Fruit fly (Drosophila melanogaster): ENCODE results near the gene CG43390.

CG43390 gene

dm6 chr3L:11622750-11623149 lies 43.0 kb upstream of the CG43390 start:
- TF ChIP-seq kay (GFP tag; ENCODE audit: borderline replicate concordance): peak; percentile 84
- no peak for TF ChIP-seq CG7101 (tag; optimal IDR thresholded peaks at IDR 0.05)
- no peak for TF ChIP-seq CG7045 (GFP tag; optimal IDR thresholded peaks at IDR 0.05)
- no peak for TF ChIP-seq CG11617 (GFP tag; optimal IDR thresholded peaks at IDR 0.05)
- peak; percentile 65 for TF ChIP-seq tj (GFP tag; optimal IDR thresholded peaks at IDR 0.05)

DNA sequence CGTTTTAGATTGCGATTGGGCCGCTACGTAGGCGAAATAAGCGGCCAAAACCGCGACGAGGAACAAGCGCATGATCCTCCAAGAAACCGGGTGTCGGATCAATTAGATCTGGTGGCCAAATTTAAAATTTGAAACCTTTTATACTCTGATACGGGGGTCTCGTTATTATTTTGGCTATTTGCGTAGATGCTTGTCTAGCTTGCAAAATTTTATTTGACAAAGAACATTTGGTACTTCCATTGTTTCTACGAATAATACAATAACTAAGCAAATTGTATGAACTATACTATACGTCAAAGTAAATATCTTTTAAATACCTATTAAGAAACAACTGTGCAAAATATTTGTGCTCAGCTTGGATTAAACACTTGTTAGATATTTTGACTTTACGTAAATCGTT lies 40.3 kb upstream of the CG43390 start, which contains the start of gene Muc68Ca:
TSS of gene Muc68Ca (minus strand) at position 101 of the 400 bp plus-strand sequence.
- TF ChIP-seq cic (GFP tag; optimal IDR thresholded peaks at IDR 0.05): no peak
- no peak for TF ChIP-seq Crg-1 (GFP tag; optimal IDR thresholded peaks at IDR 0.05)
- TF ChIP-seq tj (GFP tag; optimal IDR thresholded peaks at IDR 0.05): no peak
- TF ChIP-seq CG11617 (GFP tag; optimal IDR thresholded peaks at IDR 0.05): no peak
- no peak for TF ChIP-seq pad (GFP tag; optimal IDR thresholded peaks at IDR 0.05)
- TF ChIP-seq CG14711 (tag; optimal IDR thresholded peaks at IDR 0.05): no peak
- no peak for TF ChIP-seq CG12768 (GFP tag; optimal IDR thresholded peaks at IDR 0.05)
- no peak for TF ChIP-seq Mnt (GFP tag; optimal IDR thresholded peaks at IDR 0.05)
- no peak for TF ChIP-seq CG5204 (GFP tag; optimal IDR thresholded peaks at IDR 0.05)
- no peak for TF ChIP-seq CG33017 (tag; optimal IDR thresholded peaks at IDR 0.05)
- TF ChIP-seq Hr96 (GFP tag; optimal IDR thresholded peaks at IDR 0.05): no peak

- TF ChIP-seq CG7045 (GFP tag; optimal IDR thresholded peaks at IDR 0.05) (no peak), CG11617 (GFP tag; optimal IDR thresholded peaks at IDR 0.05) (no peak), pad (GFP tag; optimal IDR thresholded peaks at IDR 0.05) (no peak), cic (GFP tag; optimal IDR thresholded peaks at IDR 0.05) (no peak), CG5204 (GFP tag; optimal IDR thresholded peaks at IDR 0.05) (no peak), CG12768 (GFP tag; optimal IDR thresholded peaks at IDR 0.05) (no peak), Clk (GFP tag; optimal IDR thresholded peaks at IDR 0.05) (no peak), Hr96 (GFP tag; optimal IDR thresholded peaks at IDR 0.05) (no peak), CG14711 (tag; optimal IDR thresholded peaks at IDR 0.05) (no peak), Crg-1 (GFP tag; optimal IDR thresholded peaks at IDR 0.05) (no peak), Mnt (GFP tag; optimal IDR thresholded peaks at IDR 0.05) (no peak), kay (GFP tag; ENCODE audit: borderline replicate concordance) (no peak), tj (GFP tag; optimal IDR thresholded peaks at IDR 0.05) (no peak), bab1 (GFP tag; optimal IDR thresholded peaks at IDR 0.05) (no peak)
Measured at dm6 chr3L:11609835-11610234, 30.1 kb upstream of the CG43390 start, which contains the start of gene CG42832. CG42832 (plus strand) TSS chr3L:11610135.

- TF ChIP-seq CG5204 (GFP tag; optimal IDR thresholded peaks at IDR 0.05) (peak; percentile 23), cnc (optimal IDR thresholded peaks at IDR 0.05) (no peak), Clk (GFP tag; optimal IDR thresholded peaks at IDR 0.05) (no peak), Crg-1 (GFP tag; optimal IDR thresholded peaks at IDR 0.05) (no peak), cic (GFP tag; optimal IDR thresholded peaks at IDR 0.05) (no peak), CG11617 (GFP tag; optimal IDR thresholded peaks at IDR 0.05) (no peak), Mnt (GFP tag; optimal IDR thresholded peaks at IDR 0.05) (peak; percentile 44), CG12768 (GFP tag; optimal IDR thresholded peaks at IDR 0.05) (no peak)
Measured at dm6 chr3L:11609153-11609809, 29.5 kb upstream of the CG43390 start, which contains the start of gene Duba. Duba (minus strand) TSS chr3L:11609465.

- TF ChIP-seq CG12768 (GFP tag; optimal IDR thresholded peaks at IDR 0.05): no peak
- no peak for TF ChIP-seq bab1 (GFP tag; optimal IDR thresholded peaks at IDR 0.05)
- no peak for TF ChIP-seq pad (GFP tag; optimal IDR thresholded peaks at IDR 0.05)
- TF ChIP-seq ovo (GFP tag; optimal IDR thresholded peaks at IDR 0.05): no peak
- no peak for TF ChIP-seq tj (GFP tag; optimal IDR thresholded peaks at IDR 0.05)
- no peak for TF ChIP-seq CG14711 (tag; optimal IDR thresholded peaks at IDR 0.05)
- no peak for TF ChIP-seq CG33017 (tag; optimal IDR thresholded peaks at IDR 0.05)
- TF ChIP-seq Mnt (GFP tag; optimal IDR thresholded peaks at IDR 0.05): no peak
- no peak for TF ChIP-seq Clk (GFP tag; optimal IDR thresholded peaks at IDR 0.05)
- TF ChIP-seq CG5204 (GFP tag; optimal IDR thresholded peaks at IDR 0.05): no peak
- no peak for TF ChIP-seq CG1620 (GFP tag; optimal IDR thresholded peaks at IDR 0.05)
- no peak for TF ChIP-seq CG7045 (GFP tag; optimal IDR thresholded peaks at IDR 0.05)
- no peak for TF ChIP-seq cnc (optimal IDR thresholded peaks at IDR 0.05)
- TF ChIP-seq toe (GFP tag; optimal IDR thresholded peaks at IDR 0.05): no peak
- TF ChIP-seq Hr96 (GFP tag; optimal IDR thresholded peaks at IDR 0.05): no peak
- no peak for TF ChIP-seq Crg-1 (GFP tag; optimal IDR thresholded peaks at IDR 0.05)
- no peak for TF ChIP-seq CG7101 (tag; optimal IDR thresholded peaks at IDR 0.05)
- TF ChIP-seq kay (GFP tag; ENCODE audit: borderline replicate concordance): no peak
- TF ChIP-seq CG11617 (GFP tag; optimal IDR thresholded peaks at IDR 0.05): no peak
Measured at dm6 chr3L:11604227-11604626, 24.5 kb upstream of the CG43390 start.

DNA sequence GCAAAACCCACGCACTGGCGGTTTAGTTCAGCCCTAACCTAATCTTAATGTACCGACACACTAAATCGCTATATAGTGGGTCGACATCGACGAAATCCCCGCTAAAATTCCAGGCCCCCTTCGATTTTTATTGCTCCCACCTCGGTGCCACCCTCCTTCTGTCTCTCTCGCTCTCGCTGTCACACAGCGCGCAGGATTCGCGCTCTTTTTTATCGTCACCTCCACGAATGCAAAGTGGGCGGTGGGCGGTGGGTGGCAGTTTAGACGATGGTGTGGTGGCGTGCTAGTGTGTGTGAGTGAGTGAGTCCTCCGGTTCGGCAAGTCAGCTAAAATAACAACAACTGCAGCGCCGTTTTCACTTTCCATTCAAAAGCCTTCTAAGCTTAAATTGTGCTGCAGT lies 22.3 kb upstream of the CG43390 start:
- no peak for TF ChIP-seq CG5204 (GFP tag; optimal IDR thresholded peaks at IDR 0.05)
- no peak for TF ChIP-seq Mnt (GFP tag; optimal IDR thresholded peaks at IDR 0.05)
- no peak for TF ChIP-seq pad (GFP tag; optimal IDR thresholded peaks at IDR 0.05)
- no peak for TF ChIP-seq CG11617 (GFP tag; optimal IDR thresholded peaks at IDR 0.05)
- no peak for TF ChIP-seq Clk (GFP tag; optimal IDR thresholded peaks at IDR 0.05)
- no peak for TF ChIP-seq Hr96 (GFP tag; optimal IDR thresholded peaks at IDR 0.05)
- no peak for TF ChIP-seq CG14711 (tag; optimal IDR thresholded peaks at IDR 0.05)
- no peak for TF ChIP-seq CG7101 (tag; optimal IDR thresholded peaks at IDR 0.05)
- no peak for TF ChIP-seq Crg-1 (GFP tag; optimal IDR thresholded peaks at IDR 0.05)
- no peak for TF ChIP-seq ovo (GFP tag; optimal IDR thresholded peaks at IDR 0.05)
- no peak for TF ChIP-seq tj (GFP tag; optimal IDR thresholded peaks at IDR 0.05)

Data from whole organism, adult.